Fruit fly (Drosophila melanogaster) whole organism, embryonic: ENCODE results near the gene HipHop.

ENCODE experiments used
- Asciz ChIP-seq: fragments of 200-800 bp; sonication (Bioruptor generic); optimal IDR thresholded peaks from 2 replicates; lab custom pipeline; 2017; ENCODE audit warnings: missing biosample characterization, mild to moderate bottlenecking, missing genetic modification characterization, missing genetic modification reagents
- Atf3 ChIP-seq: fragments of 200-800 bp; sonication (Bioruptor generic); optimal IDR thresholded peaks from 3 replicates; lab custom pipeline; 2016; ENCODE audit warnings: missing biosample characterization, missing genetic modification characterization
- Atf6 ChIP-seq: fragments of 200-800 bp; sonication (Bioruptor generic); IDR thresholded peaks from 2 replicates; pipeline ENCODE4 v1.3.6; 2022; ENCODE audit warnings: missing biosample characterization, missing genetic modification characterization
- Awh ChIP-seq: fragments of 200-800 bp; sonication (Bioruptor generic); IDR thresholded peaks from 2 replicates; pipeline ENCODE4, ENCODE4 v1.3.6; 2022; ENCODE audit warnings: missing biosample characterization, missing genetic modification characterization
- Bdp1 ChIP-seq: fragments of 200-800 bp; sonication (Bioruptor generic); optimal IDR thresholded peaks from 3 replicates; lab custom pipeline; 2016; ENCODE audit warnings: missing biosample characterization, missing genetic modification characterization
- BtbVII ChIP-seq: fragments of 200-800 bp; sonication (Bioruptor generic); optimal IDR thresholded peaks from 3 replicates; lab custom pipeline; 2017; ENCODE audit warnings: missing biosample characterization, mild to moderate bottlenecking, missing genetic modification characterization
- C15 ChIP-seq: fragments of 200-800 bp; sonication (Bioruptor generic); IDR thresholded peaks from 3 replicates; pipeline ENCODE4 v1.3.6; 2022; ENCODE audit warnings: missing biosample characterization, missing genetic modification characterization
- CG11456 ChIP-seq: fragments of 200-800 bp; sonication (Bioruptor generic); IDR thresholded peaks from 3 replicates; pipeline ENCODE4 v1.3.6; 2022; ENCODE audit warnings: missing biosample characterization, missing genetic modification characterization
- CG12942 ChIP-seq: fragments of 200-800 bp; sonication (Bioruptor generic); optimal IDR thresholded peaks from 3 replicates; lab custom pipeline; 2016; ENCODE audit warnings: missing biosample characterization, missing genetic modification characterization
- CG13624 ChIP-seq: fragments of 200-800 bp; sonication (Bioruptor generic); optimal IDR thresholded peaks from 2 replicates; lab custom pipeline; 2016; ENCODE audit warnings: missing biosample characterization, missing genetic modification characterization
- CG15269 ChIP-seq: fragments of 200-800 bp; sonication (Bioruptor generic); optimal IDR thresholded peaks from 2 replicates; lab custom pipeline; 2018; ENCODE audit warnings: missing biosample characterization, mild to moderate bottlenecking, missing genetic modification characterization, moderate library complexity
- CG1647 ChIP-seq: fragments of 200-800 bp; sonication (Bioruptor generic); optimal IDR thresholded peaks from 3 replicates; lab custom pipeline; 2016; ENCODE audit warnings: missing biosample characterization, missing genetic modification characterization
- CG16779 ChIP-seq: fragments of 200-800 bp; sonication (Bioruptor generic); IDR thresholded peaks from 2 replicates; pipeline ENCODE4 v1.3.6; 2022; ENCODE audit warnings: missing biosample characterization, missing genetic modification characterization
- CG17186 ChIP-seq: fragments of 200-800 bp; sonication (Bioruptor generic); optimal IDR thresholded peaks from 3 replicates; lab custom pipeline; 2017; ENCODE audit warnings: missing biosample characterization, missing genetic modification reagents, missing genetic modification characterization
- CG17568 ChIP-seq: fragments of 200-800 bp; sonication (Bioruptor generic); optimal IDR thresholded peaks from 2 replicates; lab custom pipeline; 2018; ENCODE audit warnings: missing biosample characterization, mild to moderate bottlenecking, missing genetic modification characterization, moderate library complexity
- CG18262 ChIP-seq: fragments of 200-800 bp; optimal IDR thresholded peaks from 3 replicates; lab custom pipeline; 2019; ENCODE audit warnings: missing biosample characterization, mild to moderate bottlenecking, missing genetic modification characterization, moderate library complexity
- CG2116 ChIP-seq: fragments of 200-800 bp; sonication (Bioruptor generic); optimal IDR thresholded peaks from 3 replicates; lab custom pipeline; 2018; ENCODE audit warnings: missing biosample characterization, mild to moderate bottlenecking, missing genetic modification characterization
- CG2199 ChIP-seq: fragments of 200-800 bp; sonication (Bioruptor generic); IDR thresholded peaks from 3 replicates; pipeline ENCODE4 v1.3.6; 2022; ENCODE audit warnings: missing biosample characterization, missing genetic modification characterization
- CG2875 ChIP-seq: fragments of 200-800 bp; sonication (Bioruptor generic); optimal IDR thresholded peaks from 2 replicates; lab custom pipeline; 2017; ENCODE audit warnings: missing biosample characterization, mild to moderate bottlenecking, missing genetic modification characterization, missing genetic modification reagents
- CG42726 ChIP-seq: fragments of 200-800 bp; sonication (Bioruptor generic); IDR thresholded peaks from 2 replicates; pipeline ENCODE4 v1.3.6; 2022; ENCODE audit warnings: missing biosample characterization, missing genetic modification characterization; ENCODE audit not compliant: partially characterized antibody
- CG4404 ChIP-seq: fragments of 200-800 bp; sonication (Bioruptor generic); IDR thresholded peaks from 2 replicates; pipeline ENCODE4 v1.3.6; 2022; ENCODE audit warnings: missing biosample characterization, missing genetic modification characterization
- CG5245 ChIP-seq: fragments of 200-800 bp; sonication (Bioruptor generic); optimal IDR thresholded peaks from 3 replicates; lab custom pipeline; 2016; ENCODE audit warnings: missing biosample characterization, missing genetic modification characterization
- CG6272 ChIP-seq: fragments of 200-800 bp; sonication (Bioruptor generic); IDR thresholded peaks from 2 replicates; pipeline ENCODE4 v1.3.6; 2022; ENCODE audit warnings: missing biosample characterization, missing genetic modification characterization
- CG7839 ChIP-seq: fragments of 200-800 bp; sonication (Bioruptor generic); optimal IDR thresholded peaks from 3 replicates; lab custom pipeline; 2018; ENCODE audit warnings: missing biosample characterization, mild to moderate bottlenecking, missing genetic modification characterization, moderate library complexity
- CG8388 ChIP-seq: fragments of 200-800 bp; sonication (Bioruptor generic); optimal IDR thresholded peaks from 2 replicates; lab custom pipeline; 2019; ENCODE audit warnings: missing biosample characterization, mild to moderate bottlenecking, missing genetic modification characterization, moderate library complexity
- CG9437 ChIP-seq: fragments of 200-800 bp; sonication (Bioruptor generic); optimal IDR thresholded peaks from 2 replicates; lab custom pipeline; 2018; ENCODE audit warnings: missing biosample characterization, mild to moderate bottlenecking, missing genetic modification characterization
- CG9797 ChIP-seq: fragments of 200-800 bp; sonication (Bioruptor generic); optimal IDR thresholded peaks from 3 replicates; lab custom pipeline; 2018; ENCODE audit warnings: missing biosample characterization, mild to moderate bottlenecking, missing genetic modification characterization
- CHES-1-like ChIP-seq: fragments of 200-800 bp; sonication (Bioruptor generic); optimal IDR thresholded peaks from 2 replicates; lab custom pipeline; 2016; ENCODE audit warnings: missing biosample characterization, missing genetic modification characterization
- Camta ChIP-seq: fragments of 200-800 bp; sonication (Bioruptor generic); optimal IDR thresholded peaks from 2 replicates; lab custom pipeline; 2016; ENCODE audit warnings: missing biosample characterization, missing genetic modification characterization
- H15 ChIP-seq: fragments of 200-800 bp; sonication (Bioruptor generic); IDR thresholded peaks from 3 replicates; pipeline ENCODE4 v1.3.6; 2022; ENCODE audit warnings: missing biosample characterization, missing genetic modification characterization
- Hsf ChIP-seq: fragments of 200-800 bp; sonication (Bioruptor generic); optimal IDR thresholded peaks from 3 replicates; lab custom pipeline; 2016; ENCODE audit warnings: missing biosample characterization, missing genetic modification characterization
- Lim3 ChIP-seq: fragments of 200-800 bp; sonication (Bioruptor generic); IDR thresholded peaks from 2 replicates; pipeline ENCODE4 v1.3.6; 2022; ENCODE audit warnings: missing biosample characterization, missing genetic modification characterization
- Meics ChIP-seq: fragments of 200-800 bp; sonication (Bioruptor generic); optimal IDR thresholded peaks from 2 replicates; lab custom pipeline; 2017; ENCODE audit warnings: missing biosample characterization, mild to moderate bottlenecking, missing genetic modification characterization
- Neu2 ChIP-seq: fragments of 200-800 bp; sonication (Bioruptor generic); optimal IDR thresholded peaks from 3 replicates; lab custom pipeline; 2016; ENCODE audit warnings: missing biosample characterization, missing genetic modification characterization, borderline replicate concordance
- Pdp1 ChIP-seq, 2 experiments: fragments of 200-800 bp; sonication (Bioruptor generic); optimal IDR thresholded peaks; 3 replicates each; lab custom pipeline; 2016; ENCODE audit warnings: missing biosample characterization in 2 of 2, missing genetic modification characterization in 2 of 2, mild to moderate bottlenecking in 1 of 2, moderate library complexity in 1 of 2
- Sin3A ChIP-seq: fragments of >200 bp; optimal IDR thresholded peaks from 2 replicates; lab custom pipeline; 2018
- Sox102F ChIP-seq: fragments of 200-800 bp; sonication (Bioruptor generic); optimal IDR thresholded peaks from 2 replicates; lab custom pipeline; 2018; ENCODE audit warnings: missing biosample characterization, mild to moderate bottlenecking, missing genetic modification characterization, moderate library complexity
- Spps ChIP-seq: fragments of 200-800 bp; sonication (Bioruptor generic); optimal IDR thresholded peaks from 2 replicates; lab custom pipeline; 2018; ENCODE audit warnings: missing biosample characterization, mild to moderate bottlenecking, missing genetic modification characterization
- TFAM ChIP-seq: fragments of 200-800 bp; sonication (Bioruptor generic); optimal IDR thresholded peaks from 2 replicates; lab custom pipeline; 2017; ENCODE audit warnings: missing biosample characterization, missing genetic modification characterization, inconsistent platforms
- Vsx1 ChIP-seq: fragments of 200-800 bp; sonication (Bioruptor generic); optimal IDR thresholded peaks from 2 replicates; lab custom pipeline; 2017; ENCODE audit warnings: missing biosample characterization, mild to moderate bottlenecking, missing genetic modification characterization, missing genetic modification reagents
- ara ChIP-seq: fragments of 200-800 bp; sonication (Bioruptor generic); IDR thresholded peaks from 2 replicates; pipeline ENCODE4 v1.3.6; 2022; ENCODE audit warnings: missing biosample characterization, missing genetic modification characterization
- ase ChIP-seq: fragments of 200-800 bp; sonication (Bioruptor generic); IDR thresholded peaks from 3 replicates; pipeline ENCODE4 v1.3.6; 2022; ENCODE audit warnings: missing biosample characterization, missing genetic modification characterization
- br ChIP-seq: fragments of >200 bp; optimal IDR thresholded peaks from 2 replicates; lab custom pipeline; 2017
- dysf ChIP-seq: fragments of 200-800 bp; sonication (Bioruptor generic); IDR thresholded peaks from 3 replicates; pipeline ENCODE4 v1.3.6; 2022; ENCODE audit warnings: missing biosample characterization, missing genetic modification characterization
- otp ChIP-seq: fragments of 200-800 bp; sonication (Bioruptor generic); IDR thresholded peaks from 3 replicates; pipeline ENCODE4, ENCODE4 v1.3.6; 2022; ENCODE audit warnings: missing biosample characterization, missing genetic modification characterization
- pb ChIP-seq: fragments of 200-800 bp; sonication (Bioruptor generic); optimal IDR thresholded peaks from 3 replicates; lab custom pipeline; 2016; ENCODE audit warnings: missing biosample characterization, missing genetic modification characterization
- pzg ChIP-seq: fragments of 200-800 bp; sonication (Bioruptor generic); optimal IDR thresholded peaks from 3 replicates; lab custom pipeline; 2018; ENCODE audit warnings: missing biosample characterization, mild to moderate bottlenecking, missing genetic modification characterization, moderate library complexity
- ro ChIP-seq: fragments of 200-800 bp; sonication (Bioruptor generic); IDR thresholded peaks from 2 replicates; pipeline ENCODE4 v1.3.6; 2022; ENCODE audit warnings: missing biosample characterization, missing genetic modification characterization
- sens-2 ChIP-seq: fragments of 200-800 bp; sonication (Bioruptor generic); IDR thresholded peaks from 2 replicates; pipeline ENCODE4 v1.3.6; 2022; ENCODE audit warnings: missing biosample characterization, missing genetic modification characterization
- sob ChIP-seq: fragments of 200-800 bp; sonication (Bioruptor generic); IDR thresholded peaks from 2 replicates; pipeline ENCODE4 v1.3.6; 2022; ENCODE audit warnings: missing biosample characterization, missing genetic modification characterization
- tap ChIP-seq: fragments of 200-800 bp; optimal IDR thresholded peaks from 3 replicates; lab custom pipeline; 2019; ENCODE audit warnings: missing biosample characterization, mild to moderate bottlenecking, missing genetic modification characterization, moderate library complexity
- tll ChIP-seq, 2 experiments: fragments of 200-800 bp in 1 of 2; fragments of >200 bp in 1 of 2; sonication (Bioruptor generic) in 1 of 2; optimal IDR thresholded peaks; 2 replicates each; lab custom pipeline; 2017 to 2019; ENCODE audit warnings: missing biosample characterization in 2 of 2, missing genetic modification characterization in 2 of 2, mild to moderate bottlenecking in 1 of 2, moderate library complexity in 1 of 2
- wdn ChIP-seq: fragments of 200-800 bp; sonication (Bioruptor generic); IDR thresholded peaks from 2 replicates; pipeline ENCODE4 v1.3.6; 2022; ENCODE audit warnings: missing biosample characterization, missing genetic modification characterization

Gene HipHop

DNA sequence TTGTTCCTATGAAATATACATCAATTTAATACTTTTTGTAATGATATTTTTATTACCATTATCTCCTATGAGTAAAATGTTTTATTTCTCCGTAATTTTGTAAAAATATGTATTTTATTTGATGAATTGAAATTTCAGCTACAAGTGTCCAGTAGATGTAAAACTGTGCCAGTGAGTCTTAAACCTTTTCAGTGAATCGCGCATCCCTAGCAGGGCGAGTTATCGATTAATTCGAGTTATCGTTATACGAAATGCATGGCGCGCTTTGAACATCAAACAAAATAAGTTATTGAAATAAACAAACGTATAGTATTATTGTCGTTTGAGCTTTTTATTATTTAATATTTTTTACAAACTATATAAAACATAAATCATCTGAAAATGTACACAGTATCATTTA, 7.3 kb downstream of the HipHop start (continued):
- 0 out of 2 replicates have a peak, but pooled peaks have one; percentile 21 for TF ChIP-seq sob (GFP tag; lab: Robert Waterston, UW)
- TF ChIP-seq CG7839 (tag; lab: Kevin White, UChicago), result no peak
- TF ChIP-seq TFAM, result no peak
- TF ChIP-seq Meics (GFP tag; lab: Kevin White, UChicago), result no peak
- TF ChIP-seq CG2116 (GFP tag; lab: Kevin White, UChicago), result peak; percentile 42
- TF ChIP-seq CG5245 (GFP tag; lab: Kevin White, UChicago), result no peak
- TF ChIP-seq CG9797 (GFP tag; lab: Kevin White, UChicago), result no peak
- TF ChIP-seq tap (tag; lab: Kevin White, UChicago), result no peak
- TF ChIP-seq Neu2 (GFP tag; lab: Kevin White, UChicago), result no peak
- TF ChIP-seq CG9437 (GFP tag; lab: Kevin White, UChicago), result no peak
- no peak for TF ChIP-seq sens-2 (GFP tag; lab: Robert Waterston, UW)
- TF ChIP-seq Awh (GFP tag; lab: Robert Waterston, UW), result no peak
- TF ChIP-seq otp (GFP tag; lab: Robert Waterston, UW), result no peak
- TF ChIP-seq CG12942 (GFP tag; lab: Kevin White, UChicago), result no peak
- TF ChIP-seq CHES-1-like (GFP tag; lab: Kevin White, UChicago), result no peak
- no peak for TF ChIP-seq H15
- TF ChIP-seq Sin3A (lab: Kevin White, UChicago), result no peak
- no peak for TF ChIP-seq Pdp1 (GFP tag; optimal IDR thresholded peaks at IDR 0.05; lab: Kevin White, UChicago)
- no peak for TF ChIP-seq tll (GFP tag; optimal IDR thresholded peaks at IDR 0.05; lab: Kevin White, UChicago)
- TF ChIP-seq Atf6 (GFP tag; lab: Robert Waterston, UW), result no peak
- TF ChIP-seq pzg (GFP tag; lab: Kevin White, UChicago), result peak; percentile 67
- no peak for TF ChIP-seq BtbVII (GFP tag; lab: Kevin White, UChicago)
- no peak for TF ChIP-seq CG16779
- TF ChIP-seq Bdp1 (GFP tag; lab: Kevin White, UChicago), result no peak
- no peak for TF ChIP-seq ro (GFP tag; lab: Robert Waterston, UW)
- TF ChIP-seq CG2199 (GFP tag; lab: Robert Waterston, UW), result 0 out of 3 replicates have a peak, but pooled peaks have one; percentile 41
- no peak for TF ChIP-seq CG13624 (GFP tag; lab: Kevin White, UChicago)
- no peak for TF ChIP-seq Sox102F (GFP tag; lab: Kevin White, UChicago)
- TF ChIP-seq CG2875 (GFP tag; lab: Kevin White, UChicago), result no peak
- TF ChIP-seq CG1647, result no peak
- TF ChIP-seq CG17186 (GFP tag; lab: Kevin White, UChicago), result no peak
- TF ChIP-seq CG4404 (GFP tag; lab: Robert Waterston, UW), result no peak
- TF ChIP-seq CG18262, result no peak
- TF ChIP-seq wdn (GFP tag; lab: Robert Waterston, UW), result no peak
- TF ChIP-seq Lim3 (GFP tag; lab: Robert Waterston, UW), result no peak
- TF ChIP-seq Asciz (GFP tag; lab: Kevin White, UChicago), result no peak
- no peak for TF ChIP-seq CG17568 (GFP tag; lab: Kevin White, UChicago)
- TF ChIP-seq CG6272 (GFP tag; lab: Robert Waterston, UW), result no peak
- TF ChIP-seq ase (GFP tag; lab: Robert Waterston, UW), result no peak
- no peak for TF ChIP-seq pb (GFP tag; lab: Kevin White, UChicago)
- TF ChIP-seq dysf (GFP tag; lab: Robert Waterston, UW), result no peak
- no peak for TF ChIP-seq CG15269 (tag; lab: Kevin White, UChicago)
- peak; percentile 77; the same call in 1 of the 2 replicates for TF ChIP-seq CG42726 (GFP tag; lab: Robert Waterston, UW)
- no peak for TF ChIP-seq Camta (GFP tag; lab: Kevin White, UChicago)
- TF ChIP-seq Spps (tag; lab: Kevin White, UChicago), result no peak
- no peak for TF ChIP-seq Hsf (GFP tag; lab: Kevin White, UChicago)
- TF ChIP-seq Vsx1 (GFP tag; lab: Kevin White, UChicago), result no peak
- no peak for TF ChIP-seq C15 (GFP tag; lab: Robert Waterston, UW)
- TF ChIP-seq Atf3 (GFP tag; lab: Kevin White, UChicago), result no peak
- TF ChIP-seq CG8388 (GFP tag; lab: Kevin White, UChicago), result no peak
- no peak for TF ChIP-seq ara (GFP tag; lab: Robert Waterston, UW)
- no peak for TF ChIP-seq br (lab: Kevin White, UChicago)
- no peak for TF ChIP-seq CG11456
